Fruit fly (Drosophila melanogaster) ovary, adult (tissue): ENCODE measurements around the gene Mst87F.

ENCODE experiments used
- CG17801 ChIP-seq: fragments of 200-800 bp; optimal IDR thresholded peaks from 2 replicates; lab custom pipeline; 2019; ENCODE audit warnings: missing biosample characterization, mild to moderate bottlenecking, missing genetic modification characterization, moderate library complexity; ENCODE audit not compliant: partially characterized antibody

The Mst87F gene

dm6 chr3R:13800430-13800848 lies 27.4 kb downstream of the Mst87F start:
- no peak for TF ChIP-seq CG17801 (GFP tag; lab: Kevin White, UChicago)

DNA sequence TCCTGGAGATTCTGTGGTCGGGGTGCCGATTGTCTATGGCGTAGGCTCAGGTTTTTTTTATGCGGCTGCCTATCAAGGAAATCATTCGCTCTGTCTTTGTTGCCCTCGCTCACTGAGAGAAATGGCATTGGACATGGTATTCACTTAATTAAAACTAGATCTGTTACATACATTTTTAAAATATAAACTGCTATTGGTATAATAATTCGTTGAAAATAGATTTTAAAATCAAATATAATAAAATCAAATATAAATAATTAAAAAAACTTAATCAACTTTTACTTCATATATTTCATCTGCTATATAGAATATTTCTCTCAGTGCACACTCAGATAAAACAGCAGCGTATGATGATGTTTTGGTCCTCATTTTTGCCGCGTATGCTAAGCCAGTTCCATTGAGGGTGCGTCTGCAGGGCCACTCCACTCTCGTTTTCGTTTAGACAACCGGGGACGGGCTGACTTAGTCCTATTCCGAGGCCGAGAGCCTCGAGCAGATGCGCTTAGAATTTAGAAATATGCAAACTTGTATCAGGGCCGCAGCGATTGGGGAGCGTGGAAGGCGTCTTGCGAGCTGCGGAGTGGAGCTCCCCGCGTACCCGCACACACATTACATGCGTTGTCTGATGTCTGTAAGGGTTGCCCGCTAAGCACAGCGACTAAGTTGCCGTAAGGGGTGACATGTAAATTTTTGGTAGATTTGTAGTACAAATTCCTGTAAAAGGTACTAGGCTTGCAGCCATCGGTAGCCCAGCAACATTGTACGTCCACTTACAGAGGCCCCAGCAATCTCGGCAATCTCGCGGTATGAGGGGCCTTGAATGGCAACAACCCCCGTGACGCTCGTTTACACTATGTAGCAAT lies 28.0 kb downstream of the Mst87F start:
- no peak for TF ChIP-seq CG17801 (GFP tag; lab: Kevin White, UChicago)

DNA sequence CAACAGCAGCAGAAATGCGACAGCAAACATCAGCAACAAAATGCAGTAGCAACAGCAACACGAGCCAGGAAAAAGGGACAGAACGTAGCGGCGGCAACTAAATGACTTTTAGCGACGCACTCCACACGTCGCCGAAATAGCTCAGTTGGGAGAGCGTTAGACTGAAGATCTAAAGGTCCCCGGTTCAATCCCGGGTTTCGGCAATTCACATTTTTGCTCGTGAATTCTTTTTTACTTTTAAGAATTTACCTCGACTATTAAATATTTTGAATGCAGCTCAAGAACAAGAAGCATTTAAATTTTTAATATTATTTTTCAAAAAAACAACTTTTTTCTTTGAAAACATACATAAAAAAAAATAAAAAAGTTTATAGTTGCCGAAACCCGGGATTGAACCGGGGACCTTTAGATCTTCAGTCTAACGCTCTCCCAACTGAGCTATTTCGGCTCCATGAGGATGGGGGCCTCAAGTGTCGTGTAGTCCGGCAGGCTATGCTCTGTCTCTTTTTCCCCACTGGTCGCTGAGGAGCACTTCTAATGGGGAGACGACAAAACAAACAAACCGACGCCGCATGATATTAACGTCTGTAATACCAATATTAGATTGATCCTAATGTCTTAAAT lies 29.9 kb downstream of the Mst87F start:
- TF ChIP-seq CG17801 (GFP tag; lab: Kevin White, UChicago), result no peak

- no peak for TF ChIP-seq CG17801 (GFP tag; lab: Kevin White, UChicago)
Observed at dm6 chr3R:13797269-13797677, 30.5 kb downstream of the Mst87F start.

- no peak for TF ChIP-seq CG17801 (GFP tag; lab: Kevin White, UChicago)
Observed at dm6 chr3R:13796607-13797246, 31.1 kb downstream of the Mst87F start.

dm6 chr3R:13796071-13796470 lies 31.7 kb downstream of the Mst87F start:
- no peak for TF ChIP-seq CG17801 (GFP tag; lab: Kevin White, UChicago)

DNA sequence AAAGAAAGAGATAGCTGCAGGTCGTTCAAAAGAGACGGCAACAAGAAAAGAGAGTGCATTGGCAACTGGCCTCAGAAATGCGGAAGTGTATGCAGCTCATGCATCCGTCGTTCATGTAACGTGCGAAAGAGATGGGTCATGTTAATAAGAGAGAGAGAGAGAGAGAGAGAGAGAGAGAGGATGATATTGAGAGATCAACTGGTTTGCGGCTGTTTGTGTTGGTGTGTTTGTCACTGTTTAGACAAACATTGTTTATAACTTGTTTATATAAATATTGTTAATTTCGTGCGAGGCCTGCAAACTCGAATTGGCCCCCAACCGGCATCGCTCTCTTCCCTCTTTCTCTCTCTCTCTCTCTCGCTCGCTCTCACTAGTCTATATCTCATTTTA lies 33.1 kb downstream of the Mst87F start:
- no peak for TF ChIP-seq CG17801 (GFP tag; lab: Kevin White, UChicago)

DNA sequence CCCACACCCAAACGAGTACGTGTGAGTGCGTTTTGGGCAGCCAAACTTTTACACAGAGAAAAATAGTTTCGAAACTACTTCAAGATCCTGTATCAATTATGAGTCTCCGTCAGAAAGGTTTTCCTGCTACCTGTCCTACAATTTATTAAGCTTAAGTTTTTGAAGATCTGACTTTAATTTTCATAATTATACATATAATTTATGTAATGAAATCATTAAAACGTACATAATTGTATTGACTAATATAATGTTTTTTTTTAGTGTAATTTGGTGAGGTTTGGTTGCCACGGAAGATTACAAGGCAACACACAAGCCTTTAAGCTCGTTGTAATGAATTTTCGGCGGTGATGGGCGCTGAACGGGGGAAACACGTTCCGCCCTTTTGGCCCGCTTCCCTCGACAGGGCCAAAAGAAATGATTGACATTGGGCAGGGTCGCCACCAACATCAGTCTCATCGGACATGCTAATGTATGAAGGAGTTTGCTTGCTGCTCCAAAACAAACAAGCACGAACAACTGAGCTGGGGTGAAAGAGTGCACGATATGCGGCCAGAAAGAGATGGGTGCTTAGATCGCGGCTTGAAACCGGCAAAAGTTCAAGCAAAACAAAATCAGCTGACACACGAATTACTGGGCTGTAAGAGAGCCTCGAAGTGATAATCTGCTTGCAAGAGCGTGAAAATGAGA lies 33.7 kb downstream of the Mst87F start:
- TF ChIP-seq CG17801 (GFP tag; lab: Kevin White, UChicago), result no peak

dm6 chr3R:13793105-13793978 lies 34.5 kb downstream of the Mst87F start:
- no peak for TF ChIP-seq CG17801 (GFP tag; lab: Kevin White, UChicago)

DNA sequence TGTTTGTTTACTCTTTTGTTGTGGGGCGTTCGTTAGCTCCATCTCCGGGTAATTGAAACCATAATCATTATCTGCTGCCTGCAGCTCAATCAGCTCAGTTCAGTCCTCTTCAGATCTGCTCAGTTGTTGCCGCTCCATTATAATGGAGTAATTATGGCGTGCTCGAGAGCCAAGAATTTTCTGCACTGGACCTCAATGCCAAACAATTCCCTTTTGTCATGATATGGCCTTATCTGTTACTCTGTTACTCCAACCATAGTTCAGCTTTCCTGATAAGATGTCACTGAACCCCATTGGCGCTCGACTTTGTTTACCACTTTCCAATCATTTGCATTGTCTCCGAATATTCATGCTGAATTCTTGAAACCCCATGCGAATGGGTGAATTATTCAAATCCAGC lies 37.0 kb downstream of the Mst87F start:
- TF ChIP-seq CG17801 (GFP tag; lab: Kevin White, UChicago), result no peak

- TF ChIP-seq CG17801 (GFP tag; lab: Kevin White, UChicago), result no peak
Observed at dm6 chr3R:13789617-13790277, 38.1 kb downstream of the Mst87F start.

DNA sequence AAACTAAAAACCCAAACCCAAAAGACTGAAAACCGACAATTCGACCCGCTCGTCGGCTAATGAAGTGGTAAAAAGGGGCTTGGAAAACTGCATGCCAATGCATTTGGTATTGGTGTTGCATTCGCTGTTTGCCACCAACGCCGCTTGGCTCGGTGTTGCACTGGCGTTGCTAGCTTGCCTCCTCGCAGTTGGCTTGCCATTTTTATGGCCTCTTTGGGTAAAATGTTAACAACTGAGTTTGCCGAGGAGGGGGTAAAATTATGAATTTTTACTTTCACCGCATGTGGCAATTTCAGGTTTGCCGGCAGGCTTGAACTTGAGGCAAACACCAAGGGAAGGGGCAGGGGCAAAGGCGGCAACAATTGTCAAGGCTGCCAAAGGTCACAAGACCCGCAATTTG lies 39.1 kb downstream of the Mst87F start:
- TF ChIP-seq CG17801 (GFP tag; lab: Kevin White, UChicago), result no peak

dm6 chr3R:13788224-13788623 lies 39.6 kb downstream of the Mst87F start:
- no peak for TF ChIP-seq CG17801 (GFP tag; lab: Kevin White, UChicago)

- TF ChIP-seq CG17801 (GFP tag; lab: Kevin White, UChicago), result no peak
Observed at dm6 chr3R:13785895-13786294, 41.9 kb downstream of the Mst87F start.
